Worm (Caenorhabditis elegans): ENCODE results near the gene pde-12.

DNA sequence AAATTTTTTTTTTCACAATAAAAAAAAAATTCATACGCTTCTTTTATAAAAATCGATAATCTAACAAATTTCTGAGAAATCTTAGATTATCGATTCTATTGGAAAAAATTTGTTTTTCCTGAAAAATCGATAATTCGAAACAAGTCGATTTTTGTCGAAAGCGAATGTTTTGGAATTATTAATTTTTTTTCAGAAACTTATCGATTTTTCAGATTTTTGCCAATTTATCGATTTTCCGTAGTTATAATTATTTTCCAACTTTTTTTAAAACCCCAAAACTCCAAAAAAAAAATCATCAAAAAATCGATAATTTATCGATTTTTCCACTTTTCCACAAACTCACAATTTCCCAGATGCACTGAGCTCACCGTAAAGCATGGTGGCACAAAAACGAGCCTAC, 16.6 kb upstream of the pde-12 start:
- TF ChIP-seq hlh-12 (tag; optimal IDR thresholded peaks at IDR 0.05) (no peak), madf-10 (tag; optimal IDR thresholded peaks at IDR 0.05) (no peak), pha-4 (tag; optimal IDR thresholded peaks at IDR 0.05) (no peak), nfya-1 (tag; optimal IDR thresholded peaks at IDR 0.05; ENCODE audit: borderline replicate concordance, insufficient read depth) (no peak), F55B11.4 (tag; optimal IDR thresholded peaks at IDR 0.05; ENCODE audit: borderline replicate concordance, insufficient read depth) (no peak), nhr-120 (GFP tag; IDR thresholded peaks at IDR 0.05) (no peak), aptf-3 (GFP tag; IDR thresholded peaks at IDR 0.05) (no peak), nfya-2 (GFP tag; IDR thresholded peaks at IDR 0.05) (no peak), snpc-1.1 (tag; optimal IDR thresholded peaks at IDR 0.05; ENCODE audit: insufficient read depth) (no peak), repo-1 (tag; optimal IDR thresholded peaks at IDR 0.05) (no peak), F22D6.2 (tag; optimal IDR thresholded peaks at IDR 0.05) (no peak)

Measured in whole organism, young adult.